Fruit fly (Drosophila melanogaster) whole organism, embryonic: ENCODE measurements around the gene CG34265.

ENCODE experiments used
- ATbp ChIP-seq: fragments of 200-800 bp; sonication (Bioruptor generic); optimal IDR thresholded peaks from 2 replicates; lab custom pipeline; 2017; ENCODE audit warnings: missing biosample characterization, mild to moderate bottlenecking, missing genetic modification characterization, missing genetic modification reagents
- Aef1 ChIP-seq: fragments of 200-800 bp; sonication (Bioruptor generic); IDR thresholded peaks from 3 replicates; pipeline ENCODE4 v1.3.6; 2022; ENCODE audit warnings: missing biosample characterization, missing genetic modification characterization
- Awh ChIP-seq: fragments of 200-800 bp; sonication (Bioruptor generic); IDR thresholded peaks from 2 replicates; pipeline ENCODE4, ENCODE4 v1.3.6; 2022; ENCODE audit warnings: missing biosample characterization, missing genetic modification characterization
- Bgb ChIP-seq: fragments of 200-800 bp; sonication (Bioruptor generic); IDR thresholded peaks from 2 replicates; pipeline ENCODE4 v1.3.6; 2022; ENCODE audit warnings: missing biosample characterization, missing genetic modification characterization; ENCODE audit not compliant: partially characterized antibody
- CG10654 ChIP-seq: fragments of 200-800 bp; sonication (Bioruptor generic); optimal IDR thresholded peaks from 2 replicates; lab custom pipeline; 2016; ENCODE audit warnings: missing biosample characterization, missing genetic modification characterization
- CG12236 ChIP-seq: fragments of 200-800 bp; sonication (Bioruptor generic); optimal IDR thresholded peaks from 2 replicates; lab custom pipeline; 2016; ENCODE audit warnings: missing biosample characterization, missing genetic modification characterization
- CG17186 ChIP-seq: fragments of 200-800 bp; sonication (Bioruptor generic); optimal IDR thresholded peaks from 3 replicates; lab custom pipeline; 2017; ENCODE audit warnings: missing biosample characterization, missing genetic modification reagents, missing genetic modification characterization
- CG17612 ChIP-seq: fragments of 200-800 bp; sonication (Bioruptor generic); IDR thresholded peaks from 2 replicates; pipeline ENCODE4 v1.3.6; 2022; ENCODE audit warnings: missing biosample characterization, missing genetic modification characterization
- CG18619 ChIP-seq: fragments of 200-800 bp; sonication (Bioruptor generic); optimal IDR thresholded peaks from 3 replicates; lab custom pipeline; 2017; ENCODE audit warnings: missing biosample characterization, mild to moderate bottlenecking, missing genetic modification characterization
- CG3065 ChIP-seq: fragments of 200-800 bp; sonication (Bioruptor generic); optimal IDR thresholded peaks from 2 replicates; lab custom pipeline; 2016; ENCODE audit warnings: missing biosample characterization, missing genetic modification characterization
- CG32532 ChIP-seq: fragments of 200-800 bp; sonication (Bioruptor generic); IDR thresholded peaks from 2 replicates; pipeline ENCODE4 v1.3.6; 2022; ENCODE audit warnings: missing biosample characterization, missing genetic modification characterization
- CG3407 ChIP-seq: fragments of 200-800 bp; sonication (Bioruptor generic); optimal IDR thresholded peaks from 2 replicates; lab custom pipeline; 2018; ENCODE audit warnings: missing biosample characterization, mild to moderate bottlenecking, missing genetic modification characterization
- CG4282 ChIP-seq: fragments of 200-800 bp; sonication (Bioruptor generic); optimal IDR thresholded peaks from 2 replicates; lab custom pipeline; 2016; ENCODE audit warnings: missing biosample characterization, missing genetic modification characterization
- CG4820 ChIP-seq: fragments of 200-800 bp; sonication (Bioruptor generic); optimal IDR thresholded peaks from 3 replicates; lab custom pipeline; 2016; ENCODE audit warnings: missing biosample characterization, missing genetic modification characterization
- CG6654 ChIP-seq: fragments of 200-800 bp; sonication (Bioruptor generic); optimal IDR thresholded peaks from 2 replicates; lab custom pipeline; 2017; ENCODE audit warnings: missing biosample characterization, mild to moderate bottlenecking, missing genetic modification characterization
- CG6854 ChIP-seq: fragments of 200-800 bp; sonication (Bioruptor generic); optimal IDR thresholded peaks from 3 replicates; lab custom pipeline; 2017; ENCODE audit warnings: missing biosample characterization, mild to moderate bottlenecking, missing genetic modification characterization
- CG8765 ChIP-seq: fragments of 200-800 bp; sonication (Bioruptor generic); IDR thresholded peaks from 2 replicates; pipeline ENCODE4 v1.3.6; 2022; ENCODE audit warnings: missing biosample characterization, missing genetic modification characterization
- CG9817 ChIP-seq: fragments of 200-800 bp; sonication (Bioruptor generic); optimal IDR thresholded peaks from 2 replicates; lab custom pipeline; 2018; ENCODE audit warnings: missing biosample characterization, mild to moderate bottlenecking, missing genetic modification characterization, moderate library complexity
- CkIIα-i1 ChIP-seq: fragments of 200-800 bp; sonication (Bioruptor generic); IDR thresholded peaks from 2 replicates; pipeline ENCODE4 v1.3.6; 2022; ENCODE audit warnings: missing biosample characterization, missing genetic modification characterization
- CoRest ChIP-seq: fragments of 200-800 bp; sonication (Bioruptor generic); optimal IDR thresholded peaks from 3 replicates; lab custom pipeline; 2018; ENCODE audit warnings: missing biosample characterization, mild to moderate bottlenecking, missing genetic modification characterization, moderate library complexity
- CrebB ChIP-seq: fragments of 200-800 bp; sonication (Bioruptor generic); optimal IDR thresholded peaks from 3 replicates; lab custom pipeline; 2018; ENCODE audit warnings: missing biosample characterization, mild to moderate bottlenecking, missing genetic modification characterization
- Doc3 ChIP-seq: fragments of 200-800 bp; sonication (Bioruptor generic); IDR thresholded peaks from 3 replicates; pipeline ENCODE4 v1.3.6; 2022; ENCODE audit warnings: missing biosample characterization, missing genetic modification characterization; ENCODE audit not compliant: partially characterized antibody
- Gug ChIP-seq: fragments of 200-800 bp; sonication (Bioruptor generic); IDR thresholded peaks from 4 replicates; pipeline ENCODE4 v1.3.6; 2022; ENCODE audit warnings: missing biosample characterization, missing genetic modification characterization
- Hmx ChIP-seq: fragments of 200-800 bp; sonication (Bioruptor generic); optimal IDR thresholded peaks from 2 replicates; lab custom pipeline; 2016; ENCODE audit warnings: missing biosample characterization, missing genetic modification characterization
- Hr3 ChIP-seq: fragments of 200-800 bp; sonication (Bioruptor generic); optimal IDR thresholded peaks from 3 replicates; lab custom pipeline; 2016; ENCODE audit warnings: missing biosample characterization, missing genetic modification characterization
- Med ChIP-seq: fragments of 200-800 bp; sonication (Bioruptor generic); peaks from one replicate; lab custom pipeline; 2016; ENCODE audit warnings: missing biosample characterization, missing genetic modification characterization, mild to moderate bottlenecking, inconsistent platforms, moderate library complexity
- NfI ChIP-seq: fragments of 200-800 bp; sonication (Bioruptor generic); optimal IDR thresholded peaks from 3 replicates; lab custom pipeline; 2018; ENCODE audit warnings: missing biosample characterization, mild to moderate bottlenecking, missing genetic modification characterization, moderate library complexity
- Ptx1 ChIP-seq: fragments of 200-800 bp; sonication (Bioruptor generic); IDR thresholded peaks from 2 replicates; pipeline ENCODE4 v1.3.6; 2022; ENCODE audit warnings: missing biosample characterization, missing genetic modification characterization
- Ravus ChIP-seq: fragments of 200-800 bp; sonication (Bioruptor generic); IDR thresholded peaks from 2 replicates; pipeline ENCODE4 v1.3.6; 2022; ENCODE audit warnings: missing biosample characterization, missing genetic modification characterization
- Side ChIP-seq: fragments of 200-800 bp; sonication (Bioruptor generic); optimal IDR thresholded peaks from 2 replicates; lab custom pipeline; 2016; ENCODE audit warnings: missing biosample characterization, missing genetic modification characterization
- Six4 ChIP-seq: fragments of 200-800 bp; sonication (Bioruptor generic); optimal IDR thresholded peaks from 2 replicates; lab custom pipeline; 2016; ENCODE audit warnings: missing biosample characterization, missing genetic modification characterization
- Spps ChIP-seq: fragments of 200-800 bp; sonication (Bioruptor generic); optimal IDR thresholded peaks from 2 replicates; lab custom pipeline; 2018; ENCODE audit warnings: missing biosample characterization, mild to moderate bottlenecking, missing genetic modification characterization
- Vsx1 ChIP-seq: fragments of 200-800 bp; sonication (Bioruptor generic); optimal IDR thresholded peaks from 2 replicates; lab custom pipeline; 2017; ENCODE audit warnings: missing biosample characterization, mild to moderate bottlenecking, missing genetic modification characterization, missing genetic modification reagents
- ap ChIP-seq: fragments of 200-800 bp; sonication (Bioruptor generic); IDR thresholded peaks from 2 replicates; pipeline ENCODE4 v1.3.6; 2022; ENCODE audit warnings: missing biosample characterization, missing genetic modification characterization
- ara ChIP-seq: fragments of 200-800 bp; sonication (Bioruptor generic); IDR thresholded peaks from 2 replicates; pipeline ENCODE4 v1.3.6; 2022; ENCODE audit warnings: missing biosample characterization, missing genetic modification characterization
- bowl ChIP-seq: fragments of 200-800 bp; sonication (Bioruptor generic); IDR thresholded peaks from 2 replicates; pipeline ENCODE4 v1.3.6; 2022; ENCODE audit warnings: missing biosample characterization, missing genetic modification characterization
- chif ChIP-seq, 2 experiments: fragments of 200-800 bp; sonication (Bioruptor generic); optimal IDR thresholded peaks; 3 replicates each; lab custom pipeline; 2016; ENCODE audit warnings: missing biosample characterization in 2 of 2, missing genetic modification characterization in 2 of 2
- croc ChIP-seq: fragments of 200-800 bp; sonication (Bioruptor generic); conservative IDR thresholded peaks from 3 replicates; pipeline ENCODE4 v1.3.6; 2022; ENCODE audit warnings: missing biosample characterization, missing genetic modification characterization
- danr ChIP-seq: fragments of 200-800 bp; sonication (Bioruptor generic); IDR thresholded peaks from 2 replicates; pipeline ENCODE4 v1.3.6; 2022; ENCODE audit warnings: missing biosample characterization, missing genetic modification characterization
- gcm ChIP-seq: fragments of 200-800 bp; sonication (Bioruptor generic); optimal IDR thresholded peaks from 2 replicates; lab custom pipeline; 2019; ENCODE audit warnings: missing biosample characterization, mild to moderate bottlenecking, missing genetic modification characterization, moderate library complexity
- gro ChIP-seq: fragments of 200-800 bp; sonication (Bioruptor generic); optimal IDR thresholded peaks from 2 replicates; lab custom pipeline; 2016; ENCODE audit warnings: missing biosample characterization, missing genetic modification characterization
- hth ChIP-seq: fragments of >200 bp; optimal IDR thresholded peaks from 2 replicates; lab custom pipeline; 2017; ENCODE audit warnings: inconsistent platforms
- lilli ChIP-seq: fragments of 200-800 bp; sonication (Bioruptor generic); optimal IDR thresholded peaks from 3 replicates; lab custom pipeline; 2016; ENCODE audit warnings: missing biosample characterization, missing genetic modification characterization
- lmd ChIP-seq: fragments of 200-800 bp; sonication (Bioruptor generic); IDR thresholded peaks from 2 replicates; pipeline ENCODE4 v1.3.6; 2022; ENCODE audit warnings: missing biosample characterization, missing genetic modification characterization
- peb ChIP-seq: fragments of 200-800 bp; sonication (Bioruptor generic); IDR thresholded peaks from 2 replicates; pipeline ENCODE4 v1.3.6; 2022; ENCODE audit warnings: missing biosample characterization, missing genetic modification characterization
- psq ChIP-seq: fragments of 200-800 bp; sonication (Bioruptor generic); optimal IDR thresholded peaks from 2 replicates; lab custom pipeline; 2017; ENCODE audit warnings: missing biosample characterization, missing genetic modification characterization
- pzg ChIP-seq: fragments of 200-800 bp; sonication (Bioruptor generic); optimal IDR thresholded peaks from 3 replicates; lab custom pipeline; 2018; ENCODE audit warnings: missing biosample characterization, mild to moderate bottlenecking, missing genetic modification characterization, moderate library complexity
- sd ChIP-seq: fragments of 200-800 bp; sonication (Bioruptor generic); optimal IDR thresholded peaks from 3 replicates; lab custom pipeline; 2018; ENCODE audit warnings: missing biosample characterization, mild to moderate bottlenecking, missing genetic modification characterization, moderate library complexity
- ttk ChIP-seq: fragments of 200-800 bp; sonication (Bioruptor generic); IDR thresholded peaks from 2 replicates; pipeline ENCODE4 v2.1.2; 2022; ENCODE audit warnings: missing biosample characterization, missing genetic modification characterization
- z ChIP-seq: fragments of 200-800 bp; sonication (Bioruptor generic); IDR thresholded peaks from 3 replicates; pipeline ENCODE4 v1.3.6; 2022; ENCODE audit warnings: missing biosample characterization, missing genetic modification characterization

CG34265 gene

DNA sequence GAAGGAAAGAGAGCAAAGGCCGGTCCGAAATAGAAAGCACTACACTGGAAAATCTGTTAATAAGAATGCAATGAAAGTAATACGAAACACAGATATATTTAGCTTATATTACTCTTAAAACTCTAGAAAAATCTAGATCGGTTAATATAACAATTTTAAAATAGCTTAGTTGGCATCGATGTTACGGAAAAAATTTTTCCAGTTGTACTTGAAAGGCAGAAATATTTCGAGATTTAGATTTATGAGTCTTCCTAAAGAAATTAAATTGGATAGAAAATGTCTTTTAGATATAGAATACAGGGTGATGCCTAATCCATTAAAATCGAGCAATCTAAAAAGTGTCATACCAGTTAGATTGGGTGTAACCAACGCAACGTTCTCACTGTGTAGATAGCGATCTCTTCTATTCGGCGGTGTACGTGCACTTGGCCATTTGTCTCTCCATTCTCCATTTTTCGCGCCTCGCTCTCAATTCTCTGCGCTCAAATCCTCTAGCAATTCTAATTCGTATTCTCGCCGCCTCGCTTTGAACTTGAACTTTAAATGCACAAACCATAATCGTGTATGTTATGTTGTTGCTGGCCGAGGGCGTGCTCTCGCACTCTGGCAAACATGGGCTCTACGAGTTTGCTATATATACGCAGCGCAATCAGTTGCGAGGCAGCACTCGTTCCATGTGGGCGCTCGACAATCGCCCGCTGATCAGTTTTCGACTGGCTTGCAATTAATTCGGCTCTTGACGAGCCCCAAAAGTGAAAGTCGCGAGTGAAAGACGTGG, 18.1 kb upstream of the CG34265 start (continued):
- TF ChIP-seq CG3065 (GFP tag; lab: Kevin White, UChicago) (peak; percentile 86), Hmx (GFP tag; lab: Kevin White, UChicago) (peak; percentile 95), ATbp (GFP tag; lab: Kevin White, UChicago) (peak; percentile 89), CG6654 (GFP tag; lab: Kevin White, UChicago) (peak; percentile 88), gcm (GFP tag; lab: Kevin White, UChicago) (peak; percentile 90), CG9817 (tag; lab: Kevin White, UChicago) (peak; percentile 90), CrebB (tag; lab: Kevin White, UChicago) (peak; percentile 68), CkIIα-i1 (GFP tag; lab: Robert Waterston, UW) (no peak), CG12236 (GFP tag; lab: Kevin White, UChicago) (peak; percentile 94), ara (GFP tag; lab: Robert Waterston, UW) (peak; percentile 80), CG4282 (GFP tag; lab: Kevin White, UChicago) (peak; percentile 31), Vsx1 (GFP tag; lab: Kevin White, UChicago) (peak; percentile 83), CoRest (tag; lab: Kevin White, UChicago) (peak; percentile 98), danr (GFP tag; lab: Robert Waterston, UW) (peak; percentile 83), chif (GFP tag; optimal IDR thresholded peaks at IDR 0.05; lab: Kevin White, UChicago) (peak; percentile 97), CG17186 (GFP tag; lab: Kevin White, UChicago) (peak; percentile 87), CG6854 (GFP tag; lab: Kevin White, UChicago) (peak; percentile 90), croc (GFP tag; lab: Robert Waterston, UW) (peak; percentile 88), CG18619 (GFP tag; lab: Kevin White, UChicago) (peak; percentile 97), z (no peak), Doc3 (no peak), ttk (peak; percentile 83), Ravus (GFP tag; lab: Robert Waterston, UW) (peak; percentile 49), lilli (GFP tag; lab: Kevin White, UChicago) (peak; percentile 96), ap (GFP tag; lab: Robert Waterston, UW) (peak; percentile 72), pzg (GFP tag; lab: Kevin White, UChicago) (no peak), Awh (GFP tag; lab: Robert Waterston, UW) (peak; percentile 41; the same call in 1 of the 2 replicates), CG17612 (GFP tag; lab: Robert Waterston, UW) (no peak; the same call in 1 of the 2 replicates), NfI (GFP tag; lab: Kevin White, UChicago) (peak; percentile 93), psq (peak; percentile 87), sd (tag; lab: Kevin White, UChicago) (peak; percentile 83), Bgb (peak; percentile 45; the same call in 1 of the 2 replicates), CG10654 (GFP tag; lab: Kevin White, UChicago) (peak; percentile 83), Spps (peak; percentile 80), Aef1 (GFP tag; lab: Robert Waterston, UW) (peak; percentile 79), peb (GFP tag; lab: Robert Waterston, UW) (peak; percentile 59), gro (GFP tag; lab: Kevin White, UChicago) (peak; percentile 88), lmd (GFP tag; lab: Robert Waterston, UW) (peak; percentile 93), bowl (GFP tag; lab: Robert Waterston, UW) (no peak; the same call in 1 of the 2 replicates), CG32532 (peak; percentile 82), Gug (GFP tag; lab: Robert Waterston, UW) (peak; percentile 85), Hr3 (GFP tag; lab: Kevin White, UChicago) (peak; percentile 96), CG3407 (GFP tag; lab: Kevin White, UChicago) (peak; percentile 88), CG8765 (no peak), Six4 (peak; percentile 94), hth (lab: Kevin White, UChicago) (no peak), Side (GFP tag; lab: Kevin White, UChicago) (peak; percentile 93), Med (GFP tag; lab: Kevin White, UChicago) (peak; percentile 97), CG4820 (GFP tag; lab: Kevin White, UChicago) (peak; percentile 95), Ptx1 (peak; percentile 88)
